Worm (Caenorhabditis elegans): ENCODE measurements around the gene ZC266.1.

Gene ZC266.1

DNA sequence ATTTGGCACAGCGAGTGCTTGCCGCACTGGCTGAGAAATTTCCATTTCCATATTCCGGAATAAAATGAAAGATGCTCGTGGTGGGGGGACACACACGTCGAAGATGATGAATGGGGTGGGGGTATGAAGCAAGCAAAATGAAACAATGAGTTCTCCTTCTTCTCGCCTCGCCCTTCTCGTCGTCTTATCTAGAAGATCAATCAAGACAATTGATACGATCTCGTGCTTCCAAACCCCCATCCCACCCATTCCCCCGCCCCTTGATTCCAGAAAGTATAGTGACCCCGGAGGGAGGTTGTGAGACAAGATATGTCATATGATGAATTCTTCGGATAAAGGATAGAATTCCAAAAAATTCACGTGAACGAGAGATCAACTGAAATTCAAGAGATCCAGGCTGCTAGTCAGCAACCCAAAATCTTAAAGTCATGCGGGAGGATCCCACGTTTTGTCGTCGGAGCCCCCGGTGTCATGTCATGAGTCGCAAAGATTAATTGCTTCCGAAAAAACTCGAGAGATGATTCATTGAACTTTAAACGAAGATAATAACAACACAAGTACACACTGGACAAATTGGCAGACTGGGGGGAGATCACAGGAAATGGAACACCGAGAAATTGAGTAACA is 5.5 kb downstream of the ZC266.1 start:
- TF ChIP-seq hmg-4 (GFP tag; optimal IDR thresholded peaks at IDR 0.05): no peak

DNA sequence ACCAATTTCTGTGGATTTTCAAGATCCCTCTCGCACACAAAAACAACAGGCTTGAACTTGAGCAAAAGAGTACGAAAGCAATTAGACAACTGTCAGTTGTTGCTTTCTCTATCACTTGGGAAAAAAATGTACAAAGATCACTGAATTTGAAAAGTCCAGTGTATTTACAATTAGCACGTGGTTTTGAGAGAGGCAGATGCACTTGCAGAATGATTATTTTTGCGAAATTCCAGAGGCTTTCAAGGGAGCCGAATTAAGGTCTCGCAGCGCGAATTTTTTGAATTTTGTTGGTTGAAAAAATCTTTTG is 6.9 kb downstream of the ZC266.1 start:
- TF ChIP-seq tra-4 (tag; optimal IDR thresholded peaks at IDR 0.05): no peak
- TF ChIP-seq hnd-1 (tag; optimal IDR thresholded peaks at IDR 0.05): no peak
- TF ChIP-seq tbx-11 (GFP tag; IDR thresholded peaks at IDR 0.05): no peak
- TF ChIP-seq flt-1 (GFP tag; IDR thresholded peaks at IDR 0.05): no peak
- no peak for TF ChIP-seq tbx-37 (GFP tag; conservative IDR thresholded peaks at IDR 0.05)
- TF ChIP-seq ceh-13 (GFP tag; optimal IDR thresholded peaks at IDR 0.05): no peak
- TF ChIP-seq ets-7 (tag; optimal IDR thresholded peaks at IDR 0.05): no peak
- TF ChIP-seq scrt-1 (GFP tag; IDR thresholded peaks at IDR 0.05): no peak
- no peak for TF ChIP-seq ama-1 (optimal IDR thresholded peaks at IDR 0.05)
- TF ChIP-seq hmbx-1 (tag; optimal IDR thresholded peaks at IDR 0.05): no peak
- TF ChIP-seq ceh-36 (tag; optimal IDR thresholded peaks at IDR 0.05): no peak
- no peak for TF ChIP-seq F13C5.2 (tag; optimal IDR thresholded peaks at IDR 0.05)
- no peak for TF ChIP-seq hmg-4 (GFP tag; optimal IDR thresholded peaks at IDR 0.05)
- TF ChIP-seq sea-1 (GFP tag; conservative IDR thresholded peaks at IDR 0.05): no peak
- no peak for TF ChIP-seq pes-1 (GFP tag; IDR thresholded peaks at IDR 0.05)
- TF ChIP-seq aly-1 (tag; optimal IDR thresholded peaks at IDR 0.05): no peak
- TF ChIP-seq B0310.2 (tag; optimal IDR thresholded peaks at IDR 0.05): no peak

DNA sequence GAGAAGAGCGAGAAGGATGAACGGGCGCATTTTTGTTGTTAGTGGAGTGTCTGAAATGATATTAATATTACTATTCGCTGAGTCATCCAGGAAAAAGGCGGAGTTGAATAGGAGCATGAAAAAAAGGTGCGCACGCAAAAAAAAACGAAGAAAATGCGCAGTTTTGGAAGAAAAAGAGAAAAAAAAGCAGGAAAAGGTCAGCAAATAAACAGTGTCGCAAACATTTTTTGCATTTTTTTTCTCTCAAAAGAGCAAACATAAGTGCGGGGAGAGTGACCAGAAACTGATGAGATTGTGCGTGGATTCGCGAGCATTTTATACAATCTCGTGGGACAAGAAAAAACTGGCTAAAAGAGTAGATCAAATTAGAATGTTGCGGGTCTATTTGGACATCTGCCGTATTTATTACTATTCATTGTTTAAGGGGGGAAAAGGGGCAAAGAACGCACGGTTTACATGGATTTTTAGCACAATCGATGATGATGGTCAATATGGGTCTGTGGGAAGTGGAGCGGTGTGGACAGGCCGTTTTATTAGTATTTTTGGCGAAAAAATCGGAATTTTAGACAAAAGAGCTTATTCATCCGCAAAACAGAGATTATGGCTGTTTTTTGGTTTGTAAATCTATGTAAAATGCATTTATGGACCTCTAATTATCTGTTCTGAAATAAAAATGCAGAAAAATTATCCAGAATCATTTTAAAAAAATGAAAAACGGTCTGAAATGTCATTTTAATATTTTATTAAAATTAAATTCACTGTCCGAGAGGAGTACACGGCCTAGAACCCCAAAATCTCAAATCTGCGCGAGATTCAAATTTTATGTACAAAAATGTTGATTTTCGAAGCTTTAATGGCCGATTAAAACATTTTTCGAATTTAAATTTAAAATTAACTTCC is 7.5 kb downstream of the ZC266.1 start, which contains the start of gene cpg-8:
Gene cpg-8, minus strand, starts transcription at position 51 of the 900 bp plus-strand sequence.
- no peak for TF ChIP-seq ceh-36 (tag; optimal IDR thresholded peaks at IDR 0.05)
- no peak for TF ChIP-seq ceh-13 (GFP tag; optimal IDR thresholded peaks at IDR 0.05)
- no peak for TF ChIP-seq F13C5.2 (tag; optimal IDR thresholded peaks at IDR 0.05)
- no peak for TF ChIP-seq ets-7 (tag; optimal IDR thresholded peaks at IDR 0.05)
- TF ChIP-seq scrt-1 (GFP tag; IDR thresholded peaks at IDR 0.05): no peak

DNA sequence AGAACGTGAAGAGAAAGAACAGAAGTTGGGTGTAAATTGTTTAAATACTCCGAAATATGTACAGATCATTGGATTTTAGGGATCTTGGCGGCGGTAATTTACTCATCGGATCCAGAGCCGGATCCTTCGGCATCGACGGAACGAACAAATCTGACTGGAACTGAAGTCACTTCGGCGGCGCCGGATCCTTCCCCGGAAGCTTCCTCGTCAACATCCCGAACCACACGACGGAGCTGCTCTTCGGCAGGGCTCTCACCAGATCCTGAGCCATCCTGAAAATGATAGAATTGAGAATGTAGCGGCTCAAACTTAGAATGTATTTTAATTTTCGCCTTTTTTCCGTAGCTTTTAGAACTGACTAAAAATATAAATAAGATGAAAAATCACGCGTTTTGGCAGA is 8.4 kb downstream of the ZC266.1 start:
- TF ChIP-seq tbx-37 (GFP tag; conservative IDR thresholded peaks at IDR 0.05): no peak
- no peak for TF ChIP-seq hnd-1 (tag; optimal IDR thresholded peaks at IDR 0.05)
- no peak for TF ChIP-seq tbx-11 (GFP tag; IDR thresholded peaks at IDR 0.05)
- TF ChIP-seq pes-1 (GFP tag; IDR thresholded peaks at IDR 0.05): no peak
- no peak for TF ChIP-seq ets-7 (tag; optimal IDR thresholded peaks at IDR 0.05)
- no peak for TF ChIP-seq ceh-36 (tag; optimal IDR thresholded peaks at IDR 0.05)
- TF ChIP-seq hmg-4 (GFP tag; optimal IDR thresholded peaks at IDR 0.05): no peak
- no peak for TF ChIP-seq flt-1 (GFP tag; IDR thresholded peaks at IDR 0.05)
- TF ChIP-seq B0310.2 (tag; optimal IDR thresholded peaks at IDR 0.05): no peak
- TF ChIP-seq aly-1 (tag; optimal IDR thresholded peaks at IDR 0.05): no peak
- TF ChIP-seq scrt-1 (GFP tag; IDR thresholded peaks at IDR 0.05): no peak
- no peak for TF ChIP-seq ama-1 (optimal IDR thresholded peaks at IDR 0.05)
- TF ChIP-seq tra-4 (tag; optimal IDR thresholded peaks at IDR 0.05): no peak
- no peak for TF ChIP-seq ceh-13 (GFP tag; optimal IDR thresholded peaks at IDR 0.05)
- no peak for TF ChIP-seq hmbx-1 (tag; optimal IDR thresholded peaks at IDR 0.05)
- no peak for TF ChIP-seq F13C5.2 (tag; optimal IDR thresholded peaks at IDR 0.05)
- no peak for TF ChIP-seq sea-1 (GFP tag; conservative IDR thresholded peaks at IDR 0.05)

DNA sequence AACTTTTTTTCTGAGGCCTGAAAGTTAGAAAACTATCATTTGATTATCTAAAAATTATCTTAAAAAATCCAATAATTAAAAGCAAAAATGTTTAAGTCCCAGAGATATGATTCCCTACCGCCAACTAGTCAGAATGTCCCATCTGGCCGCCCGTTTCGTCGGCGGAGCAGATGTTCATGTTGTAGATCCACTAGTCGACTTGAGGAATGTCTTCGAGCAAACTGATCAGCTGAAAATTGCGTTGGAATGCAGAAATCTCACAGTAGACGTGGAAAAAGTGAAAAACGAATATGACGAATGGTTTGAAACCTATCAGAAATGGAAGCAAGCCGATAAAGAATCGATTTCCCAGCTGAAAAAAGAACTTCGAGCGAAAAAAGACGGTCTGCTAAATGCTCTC is 10.9 kb downstream of the ZC266.1 start, which contains the start of gene K03B4.1:
Gene K03B4.1, plus strand, starts transcription at position 97 of the 400 bp plus-strand sequence.
- no peak for TF ChIP-seq hnd-1 (tag; optimal IDR thresholded peaks at IDR 0.05)
- no peak for TF ChIP-seq pes-1 (GFP tag; IDR thresholded peaks at IDR 0.05)
- no peak for TF ChIP-seq sea-1 (GFP tag; conservative IDR thresholded peaks at IDR 0.05)
- no peak for TF ChIP-seq aly-1 (tag; optimal IDR thresholded peaks at IDR 0.05)
- TF ChIP-seq ceh-13 (GFP tag; optimal IDR thresholded peaks at IDR 0.05): no peak
- no peak for TF ChIP-seq flt-1 (GFP tag; IDR thresholded peaks at IDR 0.05)
- TF ChIP-seq tbx-37 (GFP tag; conservative IDR thresholded peaks at IDR 0.05): no peak
- no peak for TF ChIP-seq F13C5.2 (tag; optimal IDR thresholded peaks at IDR 0.05)
- TF ChIP-seq scrt-1 (GFP tag; IDR thresholded peaks at IDR 0.05): no peak

- TF ChIP-seq ama-1 (optimal IDR thresholded peaks at IDR 0.05) (no peak), ceh-36 (tag; optimal IDR thresholded peaks at IDR 0.05) (no peak), pes-1 (GFP tag; IDR thresholded peaks at IDR 0.05) (no peak), B0310.2 (tag; optimal IDR thresholded peaks at IDR 0.05) (no peak), ets-7 (tag; optimal IDR thresholded peaks at IDR 0.05) (no peak), scrt-1 (GFP tag; IDR thresholded peaks at IDR 0.05) (no peak), hmg-4 (GFP tag; optimal IDR thresholded peaks at IDR 0.05) (no peak), ceh-13 (GFP tag; optimal IDR thresholded peaks at IDR 0.05) (no peak), aly-1 (tag; optimal IDR thresholded peaks at IDR 0.05) (no peak), tra-4 (tag; optimal IDR thresholded peaks at IDR 0.05) (no peak), hnd-1 (tag; optimal IDR thresholded peaks at IDR 0.05) (no peak), flt-1 (GFP tag; IDR thresholded peaks at IDR 0.05) (no peak), sea-1 (GFP tag; conservative IDR thresholded peaks at IDR 0.05) (no peak), F13C5.2 (tag; optimal IDR thresholded peaks at IDR 0.05) (no peak), tbx-11 (GFP tag; IDR thresholded peaks at IDR 0.05) (no peak), hmbx-1 (tag; optimal IDR thresholded peaks at IDR 0.05) (no peak), tbx-37 (GFP tag; conservative IDR thresholded peaks at IDR 0.05) (no peak)
These were observed 12.1 kb downstream of the ZC266.1 start, which contains the start of gene K03B4.2 for ce11 chrV:4687944-4688505. Gene K03B4.2 (plus strand): TSS chrV:4687994.
